Fruit fly (Drosophila melanogaster) whole organism, embryonic: ENCODE data around the gene Hph.
A peak's percentile ranks its signal among the peaks of the same experiment; 100 is the strongest.

Source experiments
- CG10321 ChIP-seq: fragments of 200-800 bp; sonication (Bioruptor generic); IDR thresholded peaks from 2 replicates; pipeline ENCODE4 v1.3.6; 2022; ENCODE audit warnings: missing biosample characterization, missing genetic modification characterization
- CG10543 ChIP-seq: fragments of 200-800 bp; sonication (Bioruptor generic); optimal IDR thresholded peaks from 3 replicates; lab custom pipeline; 2017; ENCODE audit warnings: missing biosample characterization, mild to moderate bottlenecking, missing genetic modification characterization, moderate library complexity
- CG11398 ChIP-seq: fragments of 200-800 bp; sonication (Bioruptor generic); optimal IDR thresholded peaks from 2 replicates; lab custom pipeline; 2016; ENCODE audit warnings: missing biosample characterization, missing genetic modification characterization
- CG11456 ChIP-seq: fragments of 200-800 bp; sonication (Bioruptor generic); IDR thresholded peaks from 3 replicates; pipeline ENCODE4 v1.3.6; 2022; ENCODE audit warnings: missing biosample characterization, missing genetic modification characterization
- CG12299 ChIP-seq: fragments of 200-800 bp; sonication (Bioruptor generic); optimal IDR thresholded peaks from 2 replicates; lab custom pipeline; 2018; ENCODE audit warnings: missing biosample characterization, mild to moderate bottlenecking, missing genetic modification characterization
- CG12769 ChIP-seq: fragments of 200-800 bp; sonication (Bioruptor generic); optimal IDR thresholded peaks from 2 replicates; lab custom pipeline; 2019; ENCODE audit warnings: missing biosample characterization, mild to moderate bottlenecking, missing genetic modification characterization, moderate library complexity
- CG13296 ChIP-seq: fragments of 200-800 bp; sonication (Bioruptor generic); optimal IDR thresholded peaks from 3 replicates; lab custom pipeline; 2018; ENCODE audit warnings: missing biosample characterization, mild to moderate bottlenecking, missing genetic modification characterization
- CG13894 ChIP-seq: fragments of 200-800 bp; sonication (Bioruptor generic); optimal IDR thresholded peaks from 3 replicates; lab custom pipeline; 2018; ENCODE audit warnings: missing biosample characterization, mild to moderate bottlenecking, missing genetic modification characterization, moderate library complexity
- CG15011 ChIP-seq: fragments of 200-800 bp; sonication (Bioruptor generic); optimal IDR thresholded peaks from 3 replicates; lab custom pipeline; 2018; ENCODE audit warnings: missing biosample characterization, mild to moderate bottlenecking, missing genetic modification characterization
- CG18476 ChIP-seq: fragments of 200-800 bp; sonication (Bioruptor generic); optimal IDR thresholded peaks from 2 replicates; lab custom pipeline; 2016; ENCODE audit warnings: missing biosample characterization, mild to moderate bottlenecking, missing genetic modification characterization
- CG2120 ChIP-seq: fragments of 200-800 bp; sonication (Bioruptor generic); optimal IDR thresholded peaks from 3 replicates; lab custom pipeline; 2016; ENCODE audit warnings: missing biosample characterization, missing genetic modification characterization
- CG2202 ChIP-seq: fragments of 200-800 bp; sonication (Bioruptor generic); optimal IDR thresholded peaks from 2 replicates; lab custom pipeline; 2018; ENCODE audit warnings: missing biosample characterization, mild to moderate bottlenecking, missing genetic modification characterization
- CG2712 ChIP-seq: fragments of 200-800 bp; optimal IDR thresholded peaks from 3 replicates; lab custom pipeline; 2019; ENCODE audit warnings: missing biosample characterization, mild to moderate bottlenecking, missing genetic modification characterization, moderate library complexity
- CG32767 ChIP-seq: fragments of 200-800 bp; sonication (Bioruptor generic); IDR thresholded peaks from 2 replicates; pipeline ENCODE4 v1.3.6; 2022; ENCODE audit warnings: missing biosample characterization, missing genetic modification characterization
- CG34422 ChIP-seq: fragments of 200-800 bp; sonication (Bioruptor generic); IDR thresholded peaks from 3 replicates; pipeline ENCODE4 v1.3.6; 2022; ENCODE audit warnings: missing biosample characterization, missing genetic modification characterization
- CG5245 ChIP-seq: fragments of 200-800 bp; sonication (Bioruptor generic); optimal IDR thresholded peaks from 3 replicates; lab custom pipeline; 2016; ENCODE audit warnings: missing biosample characterization, missing genetic modification characterization
- CG6765 ChIP-seq: fragments of 200-800 bp; sonication (Bioruptor generic); optimal IDR thresholded peaks from 3 replicates; lab custom pipeline; 2017; ENCODE audit warnings: missing biosample characterization, mild to moderate bottlenecking, missing genetic modification characterization
- CG8089 ChIP-seq: fragments of 200-800 bp; sonication (Bioruptor generic); optimal IDR thresholded peaks from 3 replicates; lab custom pipeline; 2016; ENCODE audit warnings: missing biosample characterization, missing genetic modification characterization
- Dp ChIP-seq: fragments of 200-800 bp; sonication (Bioruptor generic); optimal IDR thresholded peaks from 2 replicates; lab custom pipeline; 2018; ENCODE audit warnings: missing biosample characterization, mild to moderate bottlenecking, missing genetic modification characterization, moderate library complexity
- E2f1 ChIP-seq: fragments of 200-800 bp; sonication (Bioruptor generic); IDR thresholded peaks from 2 replicates; pipeline ENCODE4 v1.3.6; 2022; ENCODE audit warnings: missing biosample characterization, missing genetic modification characterization
- Ets65A ChIP-seq: fragments of 200-800 bp; sonication (Bioruptor generic); peaks from one replicate; lab custom pipeline; 2016; ENCODE audit warnings: missing biosample characterization, missing genetic modification characterization
- GATAe ChIP-seq: fragments of 200-800 bp; sonication (Bioruptor generic); conservative IDR thresholded peaks from 2 replicates; pipeline ENCODE4 v1.3.6; 2022; ENCODE audit warnings: missing biosample characterization, missing genetic modification characterization
- Hr51 ChIP-seq, 2 experiments: fragments of 200-800 bp; sonication (Bioruptor generic); optimal IDR thresholded peaks; 2 replicates in 1 of 2; 3 replicates in 1 of 2; lab custom pipeline; 2016 to 2018; ENCODE audit warnings: missing biosample characterization in 2 of 2, missing genetic modification characterization in 2 of 2, mild to moderate bottlenecking in 1 of 2, moderate library complexity in 1 of 2
- Kr ChIP-seq: fragments of 200-800 bp; sonication (Bioruptor generic); optimal IDR thresholded peaks from 2 replicates; lab custom pipeline; 2017; ENCODE audit warnings: missing biosample characterization, mild to moderate bottlenecking, missing genetic modification characterization
- MESR4 ChIP-seq: fragments of 200-800 bp; sonication (Bioruptor generic); optimal IDR thresholded peaks from 2 replicates; lab custom pipeline; 2018; ENCODE audit warnings: missing biosample characterization, mild to moderate bottlenecking, missing genetic modification characterization, moderate library complexity
- Mad ChIP-seq: fragments of 200-800 bp; sonication (Bioruptor generic); optimal IDR thresholded peaks from 2 replicates; lab custom pipeline; 2016; ENCODE audit warnings: missing biosample characterization, missing genetic modification characterization
- Max ChIP-seq: fragments of 200-800 bp; sonication (Bioruptor generic); optimal IDR thresholded peaks from 2 replicates; lab custom pipeline; 2016; ENCODE audit warnings: missing biosample characterization, mild to moderate bottlenecking, missing genetic modification characterization
- Meics ChIP-seq: fragments of 200-800 bp; sonication (Bioruptor generic); optimal IDR thresholded peaks from 2 replicates; lab custom pipeline; 2017; ENCODE audit warnings: missing biosample characterization, mild to moderate bottlenecking, missing genetic modification characterization
- Myb ChIP-seq: fragments of 200-800 bp; sonication (Bioruptor generic); optimal IDR thresholded peaks from 2 replicates; lab custom pipeline; 2016; ENCODE audit warnings: missing biosample characterization, missing genetic modification characterization
- Pdp1 ChIP-seq, 2 experiments: fragments of 200-800 bp; sonication (Bioruptor generic); optimal IDR thresholded peaks; 3 replicates each; lab custom pipeline; 2016; ENCODE audit warnings: missing biosample characterization in 2 of 2, missing genetic modification characterization in 2 of 2, mild to moderate bottlenecking in 1 of 2, moderate library complexity in 1 of 2
- Usf ChIP-seq: fragments of 200-800 bp; sonication (Bioruptor generic); optimal IDR thresholded peaks from 2 replicates; lab custom pipeline; 2017; ENCODE audit warnings: missing genotype, missing biosample characterization, missing genetic modification characterization
- chinmo ChIP-seq: fragments of 200-800 bp; sonication (Bioruptor generic); IDR thresholded peaks from 4 replicates; pipeline ENCODE4 v1.3.6; 2022; ENCODE audit warnings: missing biosample characterization, missing genetic modification characterization; ENCODE audit not compliant: partially characterized antibody
- chm ChIP-seq: fragments of 200-800 bp; sonication (Bioruptor generic); IDR thresholded peaks from 2 replicates; pipeline ENCODE4 v1.3.6; 2022; ENCODE audit warnings: missing biosample characterization, missing genetic modification characterization
- eve ChIP-seq, 2 experiments: fragments of >200 bp; optimal IDR thresholded peaks; 2 replicates each; lab custom pipeline; 2017; ENCODE audit warnings: missing biosample characterization in 2 of 2, missing genetic modification characterization in 2 of 2
- exex ChIP-seq: fragments of 200-800 bp; sonication (Bioruptor generic); optimal IDR thresholded peaks from 4 replicates; lab custom pipeline; 2018; ENCODE audit warnings: missing biosample characterization, mild to moderate bottlenecking, missing genetic modification characterization, moderate library complexity
- gfzf ChIP-seq: fragments of 200-800 bp; sonication (Bioruptor generic); optimal IDR thresholded peaks from 2 replicates; lab custom pipeline; 2016; ENCODE audit warnings: missing biosample characterization, mild to moderate bottlenecking, missing genetic modification characterization, moderate library complexity
- gro ChIP-seq: fragments of 200-800 bp; sonication (Bioruptor generic); optimal IDR thresholded peaks from 2 replicates; lab custom pipeline; 2016; ENCODE audit warnings: missing biosample characterization, missing genetic modification characterization
- mirr ChIP-seq: fragments of 200-800 bp; sonication (Bioruptor generic); optimal IDR thresholded peaks from 3 replicates; lab custom pipeline; 2018; ENCODE audit warnings: missing biosample characterization, mild to moderate bottlenecking, missing genetic modification characterization
- nmo ChIP-seq: fragments of 200-800 bp; sonication (Bioruptor generic); optimal IDR thresholded peaks from 2 replicates; lab custom pipeline; 2018; ENCODE audit warnings: missing biosample characterization, mild to moderate bottlenecking, missing genetic modification characterization, moderate library complexity
- slou ChIP-seq: fragments of 200-800 bp; sonication (Bioruptor generic); optimal IDR thresholded peaks from 3 replicates; lab custom pipeline; 2016; ENCODE audit warnings: missing biosample characterization, missing genetic modification characterization
- slp2 ChIP-seq: fragments of 200-800 bp; sonication (Bioruptor generic); optimal IDR thresholded peaks from 2 replicates; lab custom pipeline; 2016; ENCODE audit warnings: missing biosample characterization, missing genetic modification characterization
- stwl ChIP-seq: fragments of 200-800 bp; sonication (Bioruptor generic); optimal IDR thresholded peaks from 3 replicates; lab custom pipeline; 2018; ENCODE audit warnings: missing biosample characterization, mild to moderate bottlenecking, missing genetic modification characterization, moderate library complexity
- trem ChIP-seq: fragments of 200-800 bp; optimal IDR thresholded peaks from 3 replicates; lab custom pipeline; 2019; ENCODE audit warnings: missing biosample characterization, mild to moderate bottlenecking, missing genetic modification characterization, moderate library complexity
- tup ChIP-seq: fragments of 200-800 bp; sonication (Bioruptor generic); optimal IDR thresholded peaks from 2 replicates; lab custom pipeline; 2016; ENCODE audit warnings: missing biosample characterization, mild to moderate bottlenecking, missing genetic modification characterization, moderate library complexity
- vnd ChIP-seq: fragments of 200-800 bp; sonication (Bioruptor generic); IDR thresholded peaks from 3 replicates; pipeline ENCODE4 v1.3.6; 2022; ENCODE audit warnings: missing biosample characterization, missing genetic modification characterization; ENCODE audit not compliant: partially characterized antibody
- vvl ChIP-seq: fragments of 200-800 bp; sonication (Bioruptor generic); IDR thresholded peaks from 2 replicates; pipeline ENCODE4 v1.3.6; 2022; ENCODE audit warnings: missing biosample characterization, missing genetic modification characterization
- zen ChIP-seq: fragments of 200-800 bp; sonication (Bioruptor generic); optimal IDR thresholded peaks from 3 replicates; lab custom pipeline; 2018; ENCODE audit warnings: missing biosample characterization, mild to moderate bottlenecking, missing genetic modification characterization, moderate library complexity
- zen2 ChIP-seq: fragments of 200-800 bp; sonication (Bioruptor generic); IDR thresholded peaks from 3 replicates; pipeline ENCODE4 v1.3.6; 2022; ENCODE audit warnings: missing biosample characterization, missing genetic modification characterization; ENCODE audit not compliant: partially characterized antibody

The Hph gene

DNA sequence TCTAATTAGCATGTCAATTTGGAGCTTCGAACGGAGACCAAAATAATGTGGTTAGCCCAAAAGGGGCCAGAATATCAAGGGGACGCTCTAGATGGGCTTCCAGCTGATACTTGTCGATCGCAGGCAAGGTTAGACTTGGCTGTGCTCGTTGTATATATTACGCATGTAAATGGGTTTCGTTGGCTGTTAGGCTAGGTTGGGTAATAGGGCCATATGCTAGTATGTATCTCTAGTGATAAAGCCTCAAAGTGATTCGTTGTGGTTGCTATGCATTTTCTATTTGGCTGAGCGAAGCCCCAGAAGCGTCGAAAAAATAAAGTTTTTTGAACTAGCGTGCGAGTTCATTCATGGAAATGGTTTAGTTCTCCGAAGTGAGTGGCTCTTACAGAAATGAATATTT, 33.9 kb downstream of the Hph start:
- TF ChIP-seq CG5245 (GFP tag; lab: Kevin White, UChicago) (no peak), Hr51 (GFP tag; optimal IDR thresholded peaks at IDR 0.05; lab: Kevin White, UChicago) (no peak), CG8089 (GFP tag; lab: Kevin White, UChicago) (no peak), CG13894 (peak; percentile 45), Usf (GFP tag; lab: Kevin White, UChicago) (no peak), CG32767 (GFP tag; lab: Robert Waterston, UW) (0 out of 2 replicates have a peak, but pooled peaks have one; percentile 29), trem (tag; lab: Kevin White, UChicago) (no peak), CG10543 (peak; percentile 30), vnd (GFP tag; lab: Robert Waterston, UW) (no peak), CG12769 (tag; lab: Kevin White, UChicago) (peak; percentile 67), slp2 (GFP tag; lab: Kevin White, UChicago) (no peak), CG2202 (tag; lab: Kevin White, UChicago) (no peak), vvl (peak; percentile 77), chinmo (GFP tag; lab: Robert Waterston, UW) (peak; percentile 68; the same call in 2 of the 4 replicates), CG11398 (GFP tag; lab: Kevin White, UChicago) (no peak), zen (tag; lab: Kevin White, UChicago) (no peak), Ets65A (GFP tag; lab: Kevin White, UChicago) (no peak), CG15011 (GFP tag; lab: Kevin White, UChicago) (no peak), zen2 (GFP tag; lab: Robert Waterston, UW) (0 out of 3 replicates have a peak, but pooled peaks have one; percentile 8), Max (GFP tag; lab: Kevin White, UChicago) (no peak), Pdp1 (GFP tag; optimal IDR thresholded peaks at IDR 0.05; lab: Kevin White, UChicago) (peak in 1 of 2 experiments; percentile 58), gro (GFP tag; lab: Kevin White, UChicago) (no peak), CG2712 (tag; lab: Kevin White, UChicago) (no peak)

DNA sequence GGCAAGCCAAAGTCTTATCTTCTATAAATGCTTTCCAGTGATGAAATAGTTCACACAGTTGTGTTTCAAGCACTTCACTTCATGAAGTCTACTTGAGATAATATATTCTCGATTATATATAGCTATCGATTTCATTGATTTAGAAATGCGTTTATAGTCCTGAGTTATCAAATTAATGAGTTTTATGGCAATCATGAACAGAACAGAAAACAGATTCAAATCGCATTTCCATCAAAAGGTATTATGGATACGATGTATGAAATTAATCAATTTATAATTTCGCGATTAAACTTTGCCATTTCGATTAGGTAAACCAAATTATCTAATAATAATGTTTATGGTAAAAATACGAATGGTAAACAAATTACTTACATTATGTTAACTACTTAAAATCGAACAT, 38.3 kb downstream of the Hph start:
- TF ChIP-seq CG13296 (GFP tag; lab: Kevin White, UChicago) (no peak), eve (GFP tag; optimal IDR thresholded peaks at IDR 0.05; lab: Kevin White, UChicago) (peak in 1 of 2 experiments; percentile 23), CG6765 (GFP tag; lab: Kevin White, UChicago) (no peak), Mad (GFP tag; lab: Kevin White, UChicago) (no peak), exex (peak; percentile 69)

DNA sequence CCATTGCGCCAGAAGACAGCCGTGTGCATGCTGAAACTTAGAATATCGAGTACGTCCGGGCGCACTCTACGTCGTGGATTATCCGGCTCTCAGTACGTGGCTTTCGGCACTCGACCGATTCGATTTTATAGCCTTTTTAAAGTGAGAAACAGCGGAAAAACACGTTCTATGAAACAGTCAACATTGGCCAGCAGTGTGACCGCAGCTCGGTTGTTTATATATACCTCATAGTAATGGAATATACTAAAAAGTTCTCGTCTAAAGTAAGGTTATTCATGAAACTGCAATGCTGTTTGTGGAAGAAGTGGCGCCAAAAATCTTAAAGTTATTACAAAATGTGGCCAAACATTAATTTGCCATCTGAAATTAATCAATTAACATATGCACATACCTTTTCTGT, 40.5 kb downstream of the Hph start:
- TF ChIP-seq GATAe (no peak), Ets65A (GFP tag; lab: Kevin White, UChicago) (peak; percentile 80), gfzf (peak; percentile 88), Myb (GFP tag; lab: Kevin White, UChicago) (peak; percentile 10), stwl (tag; lab: Kevin White, UChicago) (peak; percentile 62), mirr (GFP tag; lab: Kevin White, UChicago) (no peak), nmo (GFP tag; lab: Kevin White, UChicago) (peak; percentile 19), CG34422 (GFP tag; lab: Robert Waterston, UW) (peak; percentile 7; the same call in 1 of the 3 replicates), MESR4 (GFP tag; lab: Kevin White, UChicago) (peak; percentile 83), CG10321 (GFP tag; lab: Robert Waterston, UW) (no peak), Pdp1 (GFP tag; optimal IDR thresholded peaks at IDR 0.05; lab: Kevin White, UChicago) (peak in 1 of 2 experiments; percentile 15), Dp (GFP tag; lab: Kevin White, UChicago) (peak; percentile 78), CG12299 (tag; lab: Kevin White, UChicago) (no peak), tup (no peak), chm (GFP tag; lab: Robert Waterston, UW) (no peak), Kr (GFP tag; lab: Kevin White, UChicago) (no peak), CG18476 (GFP tag; lab: Kevin White, UChicago) (no peak), Usf (GFP tag; lab: Kevin White, UChicago) (no peak), CG2120 (GFP tag; lab: Kevin White, UChicago) (no peak), Meics (GFP tag; lab: Kevin White, UChicago) (peak; percentile 60), CG11456 (GFP tag; lab: Robert Waterston, UW) (no peak), E2f1 (GFP tag; lab: Robert Waterston, UW) (peak; percentile 20; the same call in 1 of the 2 replicates), slou (no peak)
